Fruit fly (Drosophila melanogaster) Kc167 (cell line): Measurements from ENCODE around the gene Pi3K68D.

ENCODE experiments used
- Myc ChIP-seq: fragments of >200 bp; optimal IDR thresholded peaks from 2 replicates; lab custom pipeline; 2017; ENCODE audit warnings: missing external identifiers
- h ChIP-seq: fragments of >200 bp; optimal IDR thresholded peaks from 3 replicates; lab custom pipeline; 2018; ENCODE audit warnings: missing external identifiers

- TF ChIP-seq h = no peak
- no peak for TF ChIP-seq Myc (lab: Kevin White, UChicago)
Measured at dm6 chr3L:11831199-11831598, 41.4 kb upstream of the Pi3K68D start.
